Fruit fly (Drosophila melanogaster) whole organism, embryonic: Measurements from ENCODE around the gene CheA75a.

Source experiments
- CG10147 ChIP-seq: fragments of 200-800 bp; sonication (Bioruptor generic); optimal IDR thresholded peaks from 2 replicates; lab custom pipeline; 2019; ENCODE audit warnings: missing biosample characterization, mild to moderate bottlenecking, missing genetic modification characterization, moderate library complexity
- CG10209 ChIP-seq: fragments of 200-800 bp; sonication (Bioruptor generic); optimal IDR thresholded peaks from 3 replicates; lab custom pipeline; 2017; ENCODE audit warnings: missing biosample characterization, mild to moderate bottlenecking, missing genetic modification characterization, missing genetic modification reagents
- CG10366 ChIP-seq: fragments of 200-800 bp; sonication (Bioruptor generic); IDR thresholded peaks from 2 replicates; pipeline ENCODE4 v1.3.6; 2022; ENCODE audit warnings: missing biosample characterization, missing genetic modification characterization
- CG10565 ChIP-seq: fragments of 200-800 bp; sonication (Bioruptor generic); optimal IDR thresholded peaks from 3 replicates; lab custom pipeline; 2016; ENCODE audit warnings: missing biosample characterization, mild to moderate bottlenecking, missing genetic modification characterization
- CG12155 ChIP-seq: fragments of 200-800 bp; sonication (Bioruptor generic); optimal IDR thresholded peaks from 3 replicates; lab custom pipeline; 2016; ENCODE audit warnings: missing biosample characterization, missing genetic modification characterization
- CG14860 ChIP-seq: fragments of 200-800 bp; sonication (Bioruptor generic); IDR thresholded peaks from 3 replicates; pipeline ENCODE4 v1.3.6; 2022; ENCODE audit warnings: missing biosample characterization, missing genetic modification characterization; ENCODE audit not compliant: partially characterized antibody
- CG15514 ChIP-seq: fragments of 200-800 bp; sonication (Bioruptor generic); optimal IDR thresholded peaks from 3 replicates; lab custom pipeline; 2017; ENCODE audit warnings: missing biosample characterization, missing genetic modification characterization, mild to moderate bottlenecking, moderate library complexity, missing genetic modification reagents
- CG15601 ChIP-seq: fragments of 200-800 bp; sonication (Bioruptor generic); optimal IDR thresholded peaks from 3 replicates; lab custom pipeline; 2019; ENCODE audit warnings: missing biosample characterization, mild to moderate bottlenecking, missing genetic modification characterization, moderate library complexity
- CG17328 ChIP-seq: fragments of 200-800 bp; sonication (Bioruptor generic); IDR thresholded peaks from 2 replicates; pipeline ENCODE4 v1.3.6; 2022; ENCODE audit warnings: missing biosample characterization, missing genetic modification characterization
- CG17385 ChIP-seq: fragments of 200-800 bp; sonication (Bioruptor generic); optimal IDR thresholded peaks from 3 replicates; lab custom pipeline; 2018; ENCODE audit warnings: missing biosample characterization, mild to moderate bottlenecking, missing genetic modification characterization
- CG30020 ChIP-seq: fragments of 200-800 bp; optimal IDR thresholded peaks from 2 replicates; lab custom pipeline; 2019; ENCODE audit warnings: missing biosample characterization, mild to moderate bottlenecking, missing genetic modification characterization, moderate library complexity
- CG31441 ChIP-seq: fragments of 200-800 bp; sonication (Bioruptor generic); IDR thresholded peaks from 2 replicates; pipeline ENCODE4 v1.3.6; 2022; ENCODE audit warnings: missing biosample characterization, missing genetic modification characterization
- CG32767 ChIP-seq: fragments of 200-800 bp; sonication (Bioruptor generic); IDR thresholded peaks from 2 replicates; pipeline ENCODE4 v1.3.6; 2022; ENCODE audit warnings: missing biosample characterization, missing genetic modification characterization
- CG4360 ChIP-seq: fragments of 200-800 bp; sonication (Bioruptor generic); IDR thresholded peaks from 2 replicates; pipeline ENCODE4 v1.3.6; 2022; ENCODE audit warnings: missing biosample characterization, missing genetic modification characterization
- CG4404 ChIP-seq: fragments of 200-800 bp; sonication (Bioruptor generic); IDR thresholded peaks from 2 replicates; pipeline ENCODE4 v1.3.6; 2022; ENCODE audit warnings: missing biosample characterization, missing genetic modification characterization
- CG4730 ChIP-seq: fragments of 200-800 bp; sonication (Bioruptor generic); IDR thresholded peaks from 2 replicates; pipeline ENCODE4 v1.3.6; 2022; ENCODE audit warnings: missing biosample characterization, missing genetic modification characterization
- CG9609 ChIP-seq: fragments of 200-800 bp; sonication (Bioruptor generic); optimal IDR thresholded peaks from 3 replicates; lab custom pipeline; 2016; ENCODE audit warnings: missing biosample characterization, missing genetic modification characterization
- Deaf1 ChIP-seq: fragments of 200-800 bp; optimal IDR thresholded peaks from 3 replicates; lab custom pipeline; 2019; ENCODE audit warnings: missing biosample characterization, mild to moderate bottlenecking, missing genetic modification characterization, moderate library complexity
- Dll ChIP-seq: fragments of 200-800 bp; sonication (Bioruptor generic); IDR thresholded peaks from 4 replicates; pipeline ENCODE4 v1.3.6; 2022; ENCODE audit warnings: missing biosample characterization, missing genetic modification characterization; ENCODE audit not compliant: partially characterized antibody
- E2f2 ChIP-seq: fragments of 200-800 bp; sonication (Bioruptor generic); IDR thresholded peaks from 2 replicates; pipeline ENCODE4 v1.3.6; 2022; ENCODE audit warnings: missing biosample characterization, missing genetic modification characterization
- Eip74EF ChIP-seq, 2 experiments: fragments of 200-800 bp in 1 of 2; fragments of >200 bp in 1 of 2; sonication (Bioruptor generic) in 1 of 2; optimal IDR thresholded peaks; 2 replicates each; lab custom pipeline; 2017 to 2019; ENCODE audit warnings: missing biosample characterization in 2 of 2, missing genetic modification characterization in 2 of 2, mild to moderate bottlenecking in 1 of 2, moderate library complexity in 1 of 2
- Ets65A ChIP-seq: fragments of 200-800 bp; sonication (Bioruptor generic); peaks from one replicate; lab custom pipeline; 2016; ENCODE audit warnings: missing biosample characterization, missing genetic modification characterization
- Hand ChIP-seq: fragments of 200-800 bp; sonication (Bioruptor generic); optimal IDR thresholded peaks from 2 replicates; lab custom pipeline; 2017; ENCODE audit warnings: mild to moderate bottlenecking, missing biosample characterization, missing genetic modification reagents, missing genetic modification characterization
- Hr3 ChIP-seq: fragments of 200-800 bp; sonication (Bioruptor generic); optimal IDR thresholded peaks from 3 replicates; lab custom pipeline; 2016; ENCODE audit warnings: missing biosample characterization, missing genetic modification characterization
- Hr78 ChIP-seq, 2 experiments: fragments of 200-800 bp in 1 of 2; fragments of >200 bp in 1 of 2; sonication (Bioruptor generic) in 1 of 2; optimal IDR thresholded peaks; 2 replicates each; lab custom pipeline; 2017 to 2019; ENCODE audit warnings: missing biosample characterization in 2 of 2, missing genetic modification characterization in 2 of 2, mild to moderate bottlenecking in 1 of 2, moderate library complexity in 1 of 2
- Lhr ChIP-seq: fragments of 200-800 bp; sonication (Bioruptor generic); optimal IDR thresholded peaks from 3 replicates; lab custom pipeline; 2017; ENCODE audit warnings: mild to moderate bottlenecking, missing biosample characterization, missing genetic modification reagents, missing genetic modification characterization
- Lpt ChIP-seq: fragments of >200 bp; optimal IDR thresholded peaks from 2 replicates; lab custom pipeline; 2018; ENCODE audit warnings: missing biosample characterization, missing genetic modification characterization
- NC2β ChIP-seq: fragments of 200-800 bp; sonication (Bioruptor generic); optimal IDR thresholded peaks from 2 replicates; lab custom pipeline; 2016; ENCODE audit warnings: missing biosample characterization, missing genetic modification characterization
- Neu2 ChIP-seq: fragments of 200-800 bp; sonication (Bioruptor generic); optimal IDR thresholded peaks from 3 replicates; lab custom pipeline; 2016; ENCODE audit warnings: missing biosample characterization, missing genetic modification characterization, borderline replicate concordance
- Nf-YA ChIP-seq: fragments of 200-800 bp; sonication (Bioruptor generic); IDR thresholded peaks from 2 replicates; pipeline ENCODE4 v1.3.6; 2022; ENCODE audit warnings: missing biosample characterization, missing genetic modification characterization
- Nf-YC ChIP-seq: fragments of 200-800 bp; optimal IDR thresholded peaks from 3 replicates; lab custom pipeline; 2019; ENCODE audit warnings: missing biosample characterization, mild to moderate bottlenecking, missing genetic modification characterization, moderate library complexity
- ap ChIP-seq: fragments of 200-800 bp; sonication (Bioruptor generic); IDR thresholded peaks from 2 replicates; pipeline ENCODE4 v1.3.6; 2022; ENCODE audit warnings: missing biosample characterization, missing genetic modification characterization
- ara ChIP-seq: fragments of 200-800 bp; sonication (Bioruptor generic); IDR thresholded peaks from 2 replicates; pipeline ENCODE4 v1.3.6; 2022; ENCODE audit warnings: missing biosample characterization, missing genetic modification characterization
- fd3F ChIP-seq: fragments of 200-800 bp; sonication (Bioruptor generic); optimal IDR thresholded peaks from 2 replicates; lab custom pipeline; 2018; ENCODE audit warnings: missing biosample characterization, mild to moderate bottlenecking, missing genetic modification characterization, moderate library complexity
- grau ChIP-seq: fragments of 200-800 bp; optimal IDR thresholded peaks from 3 replicates; lab custom pipeline; 2019; ENCODE audit warnings: missing biosample characterization, mild to moderate bottlenecking, missing genetic modification characterization, moderate library complexity
- ham ChIP-seq: fragments of 200-800 bp; sonication (Bioruptor generic); IDR thresholded peaks from 2 replicates; pipeline ENCODE4 v1.3.6; 2022; ENCODE audit warnings: missing biosample characterization, missing genetic modification characterization
- kni ChIP-seq: fragments of 200-800 bp; sonication (Bioruptor generic); optimal IDR thresholded peaks from 3 replicates; lab custom pipeline; 2017; ENCODE audit warnings: mild to moderate bottlenecking, missing biosample characterization, missing genetic modification reagents, missing genetic modification characterization
- lab ChIP-seq: fragments of 200-800 bp; sonication (Bioruptor generic); optimal IDR thresholded peaks from 3 replicates; lab custom pipeline; 2017; ENCODE audit warnings: missing biosample characterization, missing genetic modification characterization, mild to moderate bottlenecking, moderate library complexity, missing genetic modification reagents
- nerfin-1 ChIP-seq: fragments of 200-800 bp; sonication (Bioruptor generic); optimal IDR thresholded peaks from 3 replicates; lab custom pipeline; 2019; ENCODE audit warnings: missing biosample characterization, mild to moderate bottlenecking, missing genetic modification characterization, moderate library complexity
- nom ChIP-seq: fragments of 200-800 bp; sonication (Bioruptor generic); optimal IDR thresholded peaks from 2 replicates; lab custom pipeline; 2017; ENCODE audit warnings: missing biosample characterization, missing genetic modification characterization, mild to moderate bottlenecking, moderate library complexity, missing genetic modification reagents
- p53 ChIP-seq: fragments of 200-800 bp; sonication (Bioruptor generic); optimal IDR thresholded peaks from 2 replicates; lab custom pipeline; 2016; ENCODE audit warnings: missing biosample characterization, missing genetic modification characterization
- pan ChIP-seq, 4 experiments: fragments of >200 bp in 3 of 4; fragments of 200-800 bp in 1 of 4; sonication (Bioruptor generic) in 1 of 4; optimal IDR thresholded peaks in 3 of 4; IDR thresholded peaks in 1 of 4; 2 replicates each; pipeline versions ENCODE4 v1.3.6 to Lab custom; 2017 to 2022; ENCODE audit warnings: missing biosample characterization in 2 of 4, missing genetic modification characterization in 2 of 4, mixed read lengths in 1 of 4
- pb ChIP-seq: fragments of 200-800 bp; sonication (Bioruptor generic); optimal IDR thresholded peaks from 3 replicates; lab custom pipeline; 2016; ENCODE audit warnings: missing biosample characterization, missing genetic modification characterization
- ro ChIP-seq: fragments of 200-800 bp; sonication (Bioruptor generic); IDR thresholded peaks from 2 replicates; pipeline ENCODE4 v1.3.6; 2022; ENCODE audit warnings: missing biosample characterization, missing genetic modification characterization
- sc ChIP-seq, 3 experiments: fragments of >200 bp in 2 of 3; fragments of 200-800 bp in 1 of 3; sonication (Bioruptor generic) in 1 of 3; optimal IDR thresholded peaks; 2 replicates in 2 of 3; 3 replicates in 1 of 3; lab custom pipeline; 2017; ENCODE audit warnings: mild to moderate bottlenecking in 1 of 3, missing biosample characterization in 1 of 3, missing genetic modification characterization in 1 of 3, missing genetic modification reagents in 1 of 3
- shn ChIP-seq: fragments of 200-800 bp; sonication (Bioruptor generic); optimal IDR thresholded peaks from 3 replicates; lab custom pipeline; 2016; ENCODE audit warnings: missing biosample characterization, missing genetic modification characterization
- sisA ChIP-seq: fragments of 200-800 bp; sonication (Bioruptor generic); IDR thresholded peaks from 2 replicates; pipeline ENCODE4 v1.3.6; 2022; ENCODE audit warnings: missing biosample characterization, missing genetic modification characterization
- sug ChIP-seq: fragments of 200-800 bp; optimal IDR thresholded peaks from 2 replicates; lab custom pipeline; 2019; ENCODE audit warnings: missing biosample characterization, mild to moderate bottlenecking, missing genetic modification characterization, moderate library complexity

CheA75a gene

DNA sequence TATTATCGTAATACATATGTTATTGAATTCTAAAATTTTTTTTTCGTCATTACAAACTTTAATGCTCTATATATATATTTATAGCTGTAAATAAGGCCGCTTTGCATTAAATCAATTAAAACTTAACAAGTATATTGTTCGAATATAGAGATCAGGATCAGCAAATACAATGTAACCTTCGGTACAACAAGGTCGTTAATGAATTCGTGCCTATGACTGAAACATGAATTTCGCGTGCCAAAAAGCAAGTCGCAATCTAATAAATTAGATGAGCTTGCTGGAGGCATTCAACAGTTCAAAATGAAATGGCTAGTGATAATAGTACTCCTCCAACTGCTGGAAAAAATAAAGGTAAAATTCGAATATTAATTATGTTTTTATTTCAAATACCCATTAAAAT is at the start of gene CheA75a:
Gene CheA75a (plus strand): TSS at position 301 of the 400 bp plus-strand sequence.
- TF ChIP-seq fd3F (GFP tag; lab: Kevin White, UChicago) (no peak), E2f2 (GFP tag; lab: Robert Waterston, UW) (no peak), CG17328 (GFP tag; lab: Robert Waterston, UW) (no peak), CG12155 (GFP tag; lab: Kevin White, UChicago) (no peak), Lhr (GFP tag; lab: Kevin White, UChicago) (no peak), CG10147 (GFP tag; lab: Kevin White, UChicago) (no peak), CG14860 (GFP tag; lab: Robert Waterston, UW) (no peak), CG10366 (no peak), CG4360 (GFP tag; lab: Robert Waterston, UW) (no peak), Dll (GFP tag; lab: Robert Waterston, UW) (no peak), CG9609 (GFP tag; lab: Kevin White, UChicago) (no peak), pan (optimal IDR thresholded peaks at IDR 0.05; lab: Kevin White, UChicago) (no peak), pan (GFP tag; optimal IDR thresholded peaks at IDR 0.05 in 1 of 2, IDR thresholded peaks at IDR 0.05 in 1 of 2) (no peak), ro (GFP tag; lab: Robert Waterston, UW) (no peak), CG10565 (GFP tag; lab: Kevin White, UChicago) (no peak), sc (optimal IDR thresholded peaks at IDR 0.05; lab: Kevin White, UChicago) (no peak), sc (GFP tag; optimal IDR thresholded peaks at IDR 0.05; lab: Kevin White, UChicago) (no peak), Hand (GFP tag; lab: Kevin White, UChicago) (no peak), nom (GFP tag; lab: Kevin White, UChicago) (no peak), CG17385 (GFP tag; lab: Kevin White, UChicago) (no peak), Lpt (no peak), CG4730 (GFP tag; lab: Robert Waterston, UW) (no peak)
- TF ChIP-seq, all 482 proteins: peak for 0

DNA sequence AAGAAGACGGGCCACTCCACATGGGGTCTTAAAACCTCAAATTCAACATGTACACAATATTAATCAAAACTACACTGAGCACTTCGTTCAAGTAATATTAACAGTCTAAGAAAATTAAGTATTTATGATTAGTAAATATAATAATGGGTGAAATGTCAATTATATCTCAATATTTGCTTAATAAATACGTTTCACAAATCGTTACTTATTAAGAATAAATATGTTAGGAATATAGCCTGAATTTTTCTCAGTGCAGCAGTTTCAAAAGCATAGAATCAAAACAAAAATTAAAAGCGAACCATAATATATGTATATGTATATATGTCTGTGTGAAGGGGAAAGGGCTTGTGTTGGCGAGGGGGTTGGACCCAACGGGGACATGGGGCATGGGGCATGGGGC is 47.9 kb upstream of the CheA75a start:
- no peak for TF ChIP-seq ham (GFP tag; lab: Robert Waterston, UW)
- no peak for TF ChIP-seq p53 (GFP tag; lab: Kevin White, UChicago)
- TF ChIP-seq Neu2 (GFP tag; lab: Kevin White, UChicago) = no peak
- TF ChIP-seq CG30020 (tag; lab: Kevin White, UChicago) = peak; percentile 30
- peak; percentile 36 for TF ChIP-seq CG10209 (GFP tag; lab: Kevin White, UChicago)
- TF ChIP-seq Nf-YC = no peak
- peak; percentile 36 for TF ChIP-seq Deaf1 (tag; lab: Kevin White, UChicago)
- peak; percentile 64; the same call in 1 of the 2 replicates for TF ChIP-seq CG32767 (GFP tag; lab: Robert Waterston, UW)
- peak; percentile 69; the same call in 1 of the 2 replicates for TF ChIP-seq ara (GFP tag; lab: Robert Waterston, UW)
- TF ChIP-seq CG15514 = no peak
- TF ChIP-seq CG10565 (GFP tag; lab: Kevin White, UChicago) = no peak
- peak; percentile 14 for TF ChIP-seq lab (GFP tag; lab: Kevin White, UChicago)
- no peak for TF ChIP-seq shn
- peak in 1 of 2 experiments; percentile 60 for TF ChIP-seq Hr78 (GFP tag; optimal IDR thresholded peaks at IDR 0.05; lab: Kevin White, UChicago)
- peak; percentile 75 for TF ChIP-seq grau (tag; lab: Kevin White, UChicago)
- TF ChIP-seq pb = no peak
- no peak for TF ChIP-seq Ets65A
- TF ChIP-seq sug (tag; lab: Kevin White, UChicago) = peak; percentile 25
- TF ChIP-seq CG15601 = peak; percentile 86
- peak; percentile 41; the same call in 1 of the 2 replicates for TF ChIP-seq Nf-YA
- peak; percentile 50 for TF ChIP-seq Hr3 (GFP tag; lab: Kevin White, UChicago)
- peak; percentile 58 for TF ChIP-seq nerfin-1
- no peak for TF ChIP-seq kni
- TF ChIP-seq CG4404 = no peak
- TF ChIP-seq CG31441 = peak; percentile 81
- TF ChIP-seq ap = 0 out of 2 replicates have a peak, but pooled peaks have one; percentile 14
- peak; percentile 22; the same call in 1 of the 2 replicates for TF ChIP-seq sisA (GFP tag; lab: Robert Waterston, UW)
- no peak for TF ChIP-seq NC2β (GFP tag; lab: Kevin White, UChicago)
- TF ChIP-seq Eip74EF (GFP tag; optimal IDR thresholded peaks at IDR 0.05; lab: Kevin White, UChicago) = peak in 1 of 2 experiments; percentile 61
- peak; percentile 68 for TF ChIP-seq CG17328 (GFP tag; lab: Robert Waterston, UW)
